Fruit fly (Drosophila melanogaster) whole organism, pupa: ENCODE data around the gene CG11076.

ENCODE experiments used
- CG10348 ChIP-seq: fragments of 200-800 bp; sonication (Bioruptor generic); IDR thresholded peaks from 2 replicates; pipeline ENCODE4 v1.3.6; 2022; ENCODE audit warnings: missing biosample characterization, missing genetic modification characterization
- CG34367 ChIP-seq: fragments of 200-800 bp; sonication (Bioruptor generic); optimal IDR thresholded peaks from 2 replicates; lab custom pipeline; 2018; ENCODE audit warnings: missing biosample characterization, mild to moderate bottlenecking, missing genetic modification characterization
- CG8301 ChIP-seq: fragments of 200-800 bp; sonication (Bioruptor generic); optimal IDR thresholded peaks from 2 replicates; lab custom pipeline; 2018; ENCODE audit warnings: missing biosample characterization, mild to moderate bottlenecking, missing genetic modification characterization
- rn ChIP-seq: fragments of 200-800 bp; sonication (Bioruptor generic); IDR thresholded peaks from 2 replicates; pipeline ENCODE4 v1.3.6; 2022; ENCODE audit warnings: missing biosample characterization, missing genetic modification characterization

DNA sequence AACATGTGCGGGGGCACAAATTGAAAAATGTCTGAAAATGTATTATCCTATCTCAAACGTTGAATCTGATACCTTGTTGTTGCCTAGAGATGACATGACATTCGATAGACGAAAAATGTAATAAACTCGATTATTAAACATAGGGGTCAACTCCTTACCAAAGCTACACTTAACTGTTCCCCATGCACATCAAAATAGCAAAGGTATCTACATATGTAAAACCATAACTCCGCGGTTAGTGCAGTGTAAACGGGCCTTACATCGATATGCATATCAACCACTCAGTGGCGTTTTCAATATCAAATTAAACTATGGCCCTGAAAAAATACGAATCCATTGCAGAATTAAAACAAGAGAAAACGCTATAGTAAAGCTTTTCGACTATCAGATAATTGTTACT, 19.7 kb upstream of the CG11076 start:
- TF ChIP-seq CG8301 (no peak), CG10348 (GFP tag; lab: Robert Waterston, UW) (no peak), rn (GFP tag; lab: Robert Waterston, UW) (no peak), CG34367 (tag; lab: Kevin White, UChicago) (no peak)
